Fruit fly (Drosophila melanogaster): ENCODE data around the gene CG14711.

The CG14711 gene

dm6 chr3R:11617363-11617762 lies 5.8 kb upstream of the CG14711 start (continued):
- TF ChIP-seq ERR (GFP tag; optimal IDR thresholded peaks at IDR 0.05) (no peak), cas (GFP tag; IDR thresholded peaks at IDR 0.05) (no peak), CG3281 (GFP tag; optimal IDR thresholded peaks at IDR 0.05) (no peak), CG16813 (GFP tag; IDR thresholded peaks at IDR 0.05; ENCODE audit: partially characterized antibody) (no peak), HLH4C (GFP tag; IDR thresholded peaks at IDR 0.05; ENCODE audit: partially characterized antibody) (no peak), CG9797 (GFP tag; optimal IDR thresholded peaks at IDR 0.05) (no peak), toy (GFP tag; IDR thresholded peaks at IDR 0.05) (no peak), az2 (GFP tag; optimal IDR thresholded peaks at IDR 0.05) (peak; percentile 33), inv (GFP tag; IDR thresholded peaks at IDR 0.05; ENCODE audit: partially characterized antibody) (no peak), pan (optimal IDR thresholded peaks at IDR 0.05) (no peak), pan (GFP tag; optimal IDR thresholded peaks at IDR 0.05 in 1 of 2, IDR thresholded peaks at IDR 0.05 in 1 of 2) (no peak), CG4707 (GFP tag; optimal IDR thresholded peaks at IDR 0.05) (no peak), ap (GFP tag; IDR thresholded peaks at IDR 0.05) (no peak), croc (GFP tag; conservative IDR thresholded peaks at IDR 0.05) (peak; percentile 48), CG2199 (GFP tag; IDR thresholded peaks at IDR 0.05) (no peak), CG6813 (GFP tag; optimal IDR thresholded peaks at IDR 0.05) (peak; percentile 10), CG17328 (GFP tag; IDR thresholded peaks at IDR 0.05) (0 out of 2 replicates have a peak, but pooled peaks have one; percentile 10), CG10147 (GFP tag; optimal IDR thresholded peaks at IDR 0.05) (no peak), Asciz (GFP tag; optimal IDR thresholded peaks at IDR 0.05) (no peak), Gsc (GFP tag; IDR thresholded peaks at IDR 0.05) (no peak), HHEX (GFP tag; optimal IDR thresholded peaks at IDR 0.05) (no peak), D19A (tag; optimal IDR thresholded peaks at IDR 0.05) (peak; percentile 55), Med (GFP tag) (peak; percentile 49), lbe (GFP tag; optimal IDR thresholded peaks at IDR 0.05) (no peak), CG18764 (GFP tag; optimal IDR thresholded peaks at IDR 0.05) (no peak), sqz (GFP tag; optimal IDR thresholded peaks at IDR 0.05) (no peak), Gug (GFP tag; IDR thresholded peaks at IDR 0.05) (no peak), zfh2 (GFP tag; optimal IDR thresholded peaks at IDR 0.05) (no peak), Hey (tag; optimal IDR thresholded peaks at IDR 0.05) (no peak), eve (GFP tag; optimal IDR thresholded peaks at IDR 0.05) (no peak), Adf1 (GFP tag; IDR thresholded peaks at IDR 0.05) (no peak), her (GFP tag; optimal IDR thresholded peaks at IDR 0.05) (no peak), Eip74EF (GFP tag; optimal IDR thresholded peaks at IDR 0.05) (peak in 1 of 2 experiments; percentile 8), oc (tag; optimal IDR thresholded peaks at IDR 0.05) (peak; percentile 39), CG1603 (tag; optimal IDR thresholded peaks at IDR 0.05) (peak; percentile 58), Taf1 (GFP tag; IDR thresholded peaks at IDR 0.05) (no peak), CG1529 (GFP tag; optimal IDR thresholded peaks at IDR 0.05) (peak; percentile 42), CG5953 (GFP tag; IDR thresholded peaks at IDR 0.05) (no peak), Sox102F (GFP tag; optimal IDR thresholded peaks at IDR 0.05) (peak; percentile 26), CG43689 (GFP tag; IDR thresholded peaks at IDR 0.05) (no peak), Xrp1 (GFP tag; IDR thresholded peaks at IDR 0.05) (peak; percentile 67), chinmo (GFP tag; IDR thresholded peaks at IDR 0.05; ENCODE audit: partially characterized antibody) (no peak), dimm (GFP tag; IDR thresholded peaks at IDR 0.05) (no peak), YL-1 (GFP tag; optimal IDR thresholded peaks at IDR 0.05) (no peak), CG8089 (GFP tag; optimal IDR thresholded peaks at IDR 0.05) (peak; percentile 5), CG12071 (GFP tag; optimal IDR thresholded peaks at IDR 0.05) (no peak), CG12769 (tag; optimal IDR thresholded peaks at IDR 0.05) (no peak), ATbp (GFP tag; optimal IDR thresholded peaks at IDR 0.05) (peak; percentile 46), CG6854 (GFP tag; optimal IDR thresholded peaks at IDR 0.05) (no peak), CG2120 (GFP tag; optimal IDR thresholded peaks at IDR 0.05) (no peak), Dbx (GFP tag; IDR thresholded peaks at IDR 0.05) (no peak)

All from whole organism, embryonic.